Worm (Caenorhabditis elegans) whole organism, L2 larva: ENCODE results near the gene tsen-2.

Source experiments
- nhr-77 ChIP-seq: fragments of 150-350 bp; optimal IDR thresholded peaks from 2 replicates; lab custom pipeline; 2014; ENCODE audit warnings: missing biosample characterization, missing genetic modification characterization
- zag-1 ChIP-seq: fragments of 150-350 bp; optimal IDR thresholded peaks from 2 replicates; lab custom pipeline; 2014; ENCODE audit warnings: missing biosample characterization, missing genetic modification characterization

DNA sequence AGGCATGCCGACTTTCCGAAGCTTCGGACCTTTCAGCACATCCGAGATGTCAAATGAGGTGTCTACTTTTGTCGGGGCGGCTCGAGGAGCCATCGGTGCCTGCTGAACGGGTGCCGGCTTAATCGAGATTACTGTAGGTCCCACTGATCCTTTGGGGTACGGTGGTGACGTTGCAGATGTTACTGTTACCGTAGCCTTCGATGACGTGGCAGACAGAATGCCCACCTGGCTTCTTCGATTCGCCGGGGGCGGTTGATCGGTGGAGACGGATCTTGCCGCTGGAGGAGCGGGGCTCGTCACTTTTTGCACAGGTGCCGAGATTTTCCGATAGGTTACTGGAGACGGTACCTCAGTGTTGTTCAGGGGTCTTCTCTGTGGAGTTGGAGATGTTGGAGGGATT is 26.5 kb downstream of the tsen-2 start:
- TF ChIP-seq nhr-77 (tag; lab: Kevin White, UChicago) (no peak), zag-1 (no peak)
